Fruit fly (Drosophila melanogaster): ENCODE results near the gene qin.

- TF ChIP-seq CG32264 (GFP tag; optimal IDR thresholded peaks at IDR 0.05) = no peak
- TF ChIP-seq psq (GFP tag; optimal IDR thresholded peaks at IDR 0.05) = no peak
- TF ChIP-seq pan (optimal IDR thresholded peaks at IDR 0.05) = no peak
- no peak for TF ChIP-seq dsf (GFP tag; optimal IDR thresholded peaks at IDR 0.05; ENCODE audit: borderline replicate concordance)
- TF ChIP-seq Dif (GFP tag; optimal IDR thresholded peaks at IDR 0.05; ENCODE audit: partially characterized antibody) = peak; percentile 20
- TF ChIP-seq Abd-B (GFP tag; optimal IDR thresholded peaks at IDR 0.05) = no peak
Observed at dm6 chr3R:18572845-18573490, 17.9 kb upstream of the qin start, which contains the start of the genes CG7694 and fray.
